Fruit fly (Drosophila melanogaster) whole organism, embryonic: ENCODE data around the gene CG44362.

Source experiments
- Awh ChIP-seq: fragments of 200-800 bp; sonication (Bioruptor generic); IDR thresholded peaks from 2 replicates; pipeline ENCODE4, ENCODE4 v1.3.6; 2022; ENCODE audit warnings: missing biosample characterization, missing genetic modification characterization
- Bgb ChIP-seq: fragments of 200-800 bp; sonication (Bioruptor generic); IDR thresholded peaks from 2 replicates; pipeline ENCODE4 v1.3.6; 2022; ENCODE audit warnings: missing biosample characterization, missing genetic modification characterization; ENCODE audit not compliant: partially characterized antibody
- CG10274 ChIP-seq: fragments of 200-800 bp; sonication (Bioruptor generic); optimal IDR thresholded peaks from 3 replicates; lab custom pipeline; 2017; ENCODE audit warnings: missing biosample characterization, mild to moderate bottlenecking, missing genetic modification characterization
- CG10959 ChIP-seq: fragments of 200-800 bp; sonication (Bioruptor generic); IDR thresholded peaks from 2 replicates; pipeline ENCODE4 v1.3.6; 2022; ENCODE audit warnings: missing biosample characterization, missing genetic modification characterization
- CG11723 ChIP-seq: fragments of 200-800 bp; sonication (Bioruptor generic); optimal IDR thresholded peaks from 2 replicates; lab custom pipeline; 2017; ENCODE audit warnings: missing biosample characterization, mild to moderate bottlenecking, missing genetic modification characterization
- CG12942 ChIP-seq: fragments of 200-800 bp; sonication (Bioruptor generic); optimal IDR thresholded peaks from 3 replicates; lab custom pipeline; 2016; ENCODE audit warnings: missing biosample characterization, missing genetic modification characterization
- CG1647 ChIP-seq: fragments of 200-800 bp; sonication (Bioruptor generic); optimal IDR thresholded peaks from 3 replicates; lab custom pipeline; 2016; ENCODE audit warnings: missing biosample characterization, missing genetic modification characterization
- CG17186 ChIP-seq: fragments of 200-800 bp; sonication (Bioruptor generic); optimal IDR thresholded peaks from 3 replicates; lab custom pipeline; 2017; ENCODE audit warnings: missing biosample characterization, missing genetic modification reagents, missing genetic modification characterization
- CG1792 ChIP-seq: fragments of 200-800 bp; sonication (Bioruptor generic); optimal IDR thresholded peaks from 2 replicates; lab custom pipeline; 2016; ENCODE audit warnings: missing biosample characterization, missing genetic modification characterization
- CG2889 ChIP-seq: fragments of 200-800 bp; sonication (Bioruptor generic); IDR thresholded peaks from 3 replicates; pipeline ENCODE4 v1.3.6; 2022; ENCODE audit warnings: missing biosample characterization, missing genetic modification characterization
- CG31224 ChIP-seq: fragments of 200-800 bp; sonication (Bioruptor generic); IDR thresholded peaks from 2 replicates; pipeline ENCODE4 v1.3.6; 2022; ENCODE audit warnings: missing biosample characterization, missing genetic modification characterization
- CG32772 ChIP-seq: fragments of 200-800 bp; sonication (Bioruptor generic); IDR thresholded peaks from 2 replicates; pipeline ENCODE4 v1.3.6; 2022; ENCODE audit warnings: missing biosample characterization, missing genetic modification characterization
- CG34376 ChIP-seq: fragments of 200-800 bp; sonication (Bioruptor generic); optimal IDR thresholded peaks from 2 replicates; lab custom pipeline; 2018; ENCODE audit warnings: missing biosample characterization, mild to moderate bottlenecking, missing genetic modification characterization
- CG3838 ChIP-seq: fragments of 200-800 bp; sonication (Bioruptor generic); optimal IDR thresholded peaks from 3 replicates; lab custom pipeline; 2016; ENCODE audit warnings: missing biosample characterization, missing genetic modification characterization
- CG3847 ChIP-seq: fragments of 200-800 bp; sonication (Bioruptor generic); IDR thresholded peaks from 2 replicates; pipeline ENCODE4 v1.3.6; 2022; ENCODE audit warnings: missing biosample characterization, missing genetic modification characterization
- CG7745 ChIP-seq: fragments of 200-800 bp; sonication (Bioruptor generic); optimal IDR thresholded peaks from 2 replicates; lab custom pipeline; 2018; ENCODE audit warnings: missing biosample characterization, mild to moderate bottlenecking, missing genetic modification characterization, moderate library complexity
- CG7786 ChIP-seq: fragments of 200-800 bp; sonication (Bioruptor generic); optimal IDR thresholded peaks from 2 replicates; lab custom pipeline; 2016; ENCODE audit warnings: missing biosample characterization, missing genetic modification characterization
- CG7963 ChIP-seq: fragments of 200-800 bp; sonication (Bioruptor generic); IDR thresholded peaks from 3 replicates; pipeline ENCODE4 v1.3.6; 2022; ENCODE audit warnings: missing biosample characterization, missing genetic modification characterization; ENCODE audit not compliant: partially characterized antibody
- CG8359 ChIP-seq: fragments of 200-800 bp; sonication (Bioruptor generic); optimal IDR thresholded peaks from 2 replicates; lab custom pipeline; 2017; ENCODE audit warnings: missing biosample characterization, mild to moderate bottlenecking, missing genetic modification characterization, borderline replicate concordance
- Camta ChIP-seq: fragments of 200-800 bp; sonication (Bioruptor generic); optimal IDR thresholded peaks from 2 replicates; lab custom pipeline; 2016; ENCODE audit warnings: missing biosample characterization, missing genetic modification characterization
- Drgx ChIP-seq: fragments of 200-800 bp; sonication (Bioruptor generic); IDR thresholded peaks from 2 replicates; pipeline ENCODE4 v1.3.6; 2022; ENCODE audit warnings: missing biosample characterization, missing genetic modification characterization
- E2f1 ChIP-seq: fragments of 200-800 bp; sonication (Bioruptor generic); IDR thresholded peaks from 2 replicates; pipeline ENCODE4 v1.3.6; 2022; ENCODE audit warnings: missing biosample characterization, missing genetic modification characterization
- Elba2 ChIP-seq: fragments of 200-800 bp; sonication (Bioruptor generic); optimal IDR thresholded peaks from 3 replicates; lab custom pipeline; 2016; ENCODE audit warnings: missing biosample characterization, missing genetic modification characterization
- H15 ChIP-seq: fragments of 200-800 bp; sonication (Bioruptor generic); IDR thresholded peaks from 3 replicates; pipeline ENCODE4 v1.3.6; 2022; ENCODE audit warnings: missing biosample characterization, missing genetic modification characterization
- H2.0 ChIP-seq: fragments of 200-800 bp; sonication (Bioruptor generic); IDR thresholded peaks from 2 replicates; pipeline ENCODE4 v1.3.6; 2022; ENCODE audit warnings: missing biosample characterization, missing genetic modification characterization
- Hand ChIP-seq: fragments of 200-800 bp; sonication (Bioruptor generic); optimal IDR thresholded peaks from 2 replicates; lab custom pipeline; 2017; ENCODE audit warnings: mild to moderate bottlenecking, missing biosample characterization, missing genetic modification reagents, missing genetic modification characterization
- Hmr ChIP-seq: fragments of 200-800 bp; sonication (Bioruptor generic); optimal IDR thresholded peaks from 3 replicates; lab custom pipeline; 2017; ENCODE audit warnings: mild to moderate bottlenecking, missing biosample characterization, missing genetic modification reagents, missing genetic modification characterization
- Lhr ChIP-seq: fragments of 200-800 bp; sonication (Bioruptor generic); optimal IDR thresholded peaks from 3 replicates; lab custom pipeline; 2017; ENCODE audit warnings: mild to moderate bottlenecking, missing biosample characterization, missing genetic modification reagents, missing genetic modification characterization
- MESR4 ChIP-seq: fragments of 200-800 bp; sonication (Bioruptor generic); optimal IDR thresholded peaks from 2 replicates; lab custom pipeline; 2018; ENCODE audit warnings: missing biosample characterization, mild to moderate bottlenecking, missing genetic modification characterization, moderate library complexity
- Med ChIP-seq: fragments of 200-800 bp; sonication (Bioruptor generic); peaks from one replicate; lab custom pipeline; 2016; ENCODE audit warnings: missing biosample characterization, missing genetic modification characterization, mild to moderate bottlenecking, inconsistent platforms, moderate library complexity
- Meics ChIP-seq: fragments of 200-800 bp; sonication (Bioruptor generic); optimal IDR thresholded peaks from 2 replicates; lab custom pipeline; 2017; ENCODE audit warnings: missing biosample characterization, mild to moderate bottlenecking, missing genetic modification characterization
- NC2β ChIP-seq: fragments of 200-800 bp; sonication (Bioruptor generic); optimal IDR thresholded peaks from 2 replicates; lab custom pipeline; 2016; ENCODE audit warnings: missing biosample characterization, missing genetic modification characterization
- NfI ChIP-seq: fragments of 200-800 bp; sonication (Bioruptor generic); optimal IDR thresholded peaks from 3 replicates; lab custom pipeline; 2018; ENCODE audit warnings: missing biosample characterization, mild to moderate bottlenecking, missing genetic modification characterization, moderate library complexity
- Ptx1 ChIP-seq: fragments of 200-800 bp; sonication (Bioruptor generic); IDR thresholded peaks from 2 replicates; pipeline ENCODE4 v1.3.6; 2022; ENCODE audit warnings: missing biosample characterization, missing genetic modification characterization
- Side ChIP-seq: fragments of 200-800 bp; sonication (Bioruptor generic); optimal IDR thresholded peaks from 2 replicates; lab custom pipeline; 2016; ENCODE audit warnings: missing biosample characterization, missing genetic modification characterization
- Spps ChIP-seq: fragments of 200-800 bp; sonication (Bioruptor generic); optimal IDR thresholded peaks from 2 replicates; lab custom pipeline; 2018; ENCODE audit warnings: missing biosample characterization, mild to moderate bottlenecking, missing genetic modification characterization
- cas ChIP-seq: fragments of 200-800 bp; sonication (Bioruptor generic); IDR thresholded peaks from 2 replicates; pipeline ENCODE4 v1.3.6; 2022; ENCODE audit warnings: missing biosample characterization, missing genetic modification characterization
- ci ChIP-seq: fragments of 200-800 bp; sonication (Bioruptor generic); IDR thresholded peaks from 3 replicates; pipeline ENCODE4 v1.3.6; 2022; ENCODE audit warnings: missing biosample characterization, missing genetic modification characterization
- ewg ChIP-seq: fragments of 200-800 bp; sonication (Bioruptor generic); optimal IDR thresholded peaks from 3 replicates; lab custom pipeline; 2017; ENCODE audit warnings: mild to moderate bottlenecking, missing biosample characterization, missing genetic modification reagents, missing genetic modification characterization
- gce ChIP-seq: fragments of 200-800 bp; sonication (Bioruptor generic); IDR thresholded peaks from 3 replicates; pipeline ENCODE4 v1.3.6; 2022; ENCODE audit warnings: missing biosample characterization, missing genetic modification characterization
- gcm2 ChIP-seq: fragments of 200-800 bp; sonication (Bioruptor generic); optimal IDR thresholded peaks from 2 replicates; lab custom pipeline; 2016; ENCODE audit warnings: missing biosample characterization, missing genetic modification characterization
- gsb-n ChIP-seq: fragments of 200-800 bp; sonication (Bioruptor generic); optimal IDR thresholded peaks from 3 replicates; lab custom pipeline; 2018; ENCODE audit warnings: missing biosample characterization, mild to moderate bottlenecking, missing genetic modification characterization
- pros ChIP-seq: fragments of 200-800 bp; sonication (Bioruptor generic); optimal IDR thresholded peaks from 3 replicates; lab custom pipeline; 2019; ENCODE audit warnings: missing biosample characterization, mild to moderate bottlenecking, missing genetic modification characterization, moderate library complexity
- rib ChIP-seq: fragments of 200-800 bp; sonication (Bioruptor generic); IDR thresholded peaks from 2 replicates; pipeline ENCODE4 v1.3.6; 2022; ENCODE audit warnings: missing biosample characterization, missing genetic modification characterization
- scrt ChIP-seq: fragments of 200-800 bp; sonication (Bioruptor generic); optimal IDR thresholded peaks from 2 replicates; lab custom pipeline; 2018; ENCODE audit warnings: missing biosample characterization, mild to moderate bottlenecking, missing genetic modification characterization, moderate library complexity
- seq ChIP-seq: fragments of 200-800 bp; sonication (Bioruptor generic); IDR thresholded peaks from 2 replicates; pipeline ENCODE4 v1.3.6; 2022; ENCODE audit warnings: missing biosample characterization, missing genetic modification characterization
- slbo ChIP-seq: fragments of 200-800 bp; sonication (Bioruptor generic); IDR thresholded peaks from 2 replicates; pipeline ENCODE4 v1.3.6; 2022; ENCODE audit warnings: missing biosample characterization, missing genetic modification characterization
- z ChIP-seq: fragments of 200-800 bp; sonication (Bioruptor generic); IDR thresholded peaks from 3 replicates; pipeline ENCODE4 v1.3.6; 2022; ENCODE audit warnings: missing biosample characterization, missing genetic modification characterization

Gene CG44362

DNA sequence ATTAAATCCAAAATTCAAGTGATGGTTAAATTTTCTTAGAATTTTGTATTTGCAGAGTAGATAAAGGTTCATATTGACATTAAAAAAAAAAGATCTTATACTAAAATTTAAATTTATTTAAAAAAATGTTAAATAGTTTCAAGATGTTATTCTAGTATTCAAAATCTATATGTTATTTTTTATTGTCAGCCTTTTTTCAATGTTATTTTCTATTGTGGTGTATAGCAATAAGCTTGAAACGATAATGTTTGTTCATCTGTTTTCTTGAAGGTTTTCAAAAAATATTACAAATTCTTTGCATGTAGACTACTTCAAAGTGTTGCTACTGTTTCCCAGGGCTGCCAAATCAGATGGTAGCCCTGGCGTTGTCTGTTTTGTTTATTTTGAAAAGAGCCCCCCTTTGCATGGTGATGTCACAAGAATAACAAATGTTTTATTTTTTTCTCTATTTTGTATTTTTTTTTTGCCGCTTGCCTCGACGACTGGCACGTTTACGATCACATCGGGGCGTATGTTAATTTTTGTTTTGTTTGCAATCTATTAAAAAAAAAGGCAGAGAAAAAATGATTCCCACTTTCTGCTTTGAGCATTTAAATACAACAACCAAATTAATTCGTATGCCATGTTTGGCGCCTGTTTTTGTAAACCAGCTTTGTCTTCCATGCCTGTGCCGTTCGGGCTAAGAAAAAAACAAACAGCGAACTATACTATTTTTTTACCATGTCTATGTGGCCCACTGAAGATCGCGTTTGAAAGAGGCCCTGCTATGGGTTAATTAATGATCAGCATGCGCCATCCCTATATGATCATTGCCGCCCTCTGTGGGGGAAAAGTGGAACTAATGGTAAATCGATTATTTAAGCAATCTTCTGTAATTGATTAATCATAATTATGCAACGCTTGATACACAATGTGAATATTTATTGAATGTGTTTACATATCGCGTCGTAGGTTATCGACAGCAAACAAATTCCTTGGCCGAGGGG lies 46.4 kb upstream of the CG44362 start (continued):
- TF ChIP-seq gcm2 (GFP tag; lab: Kevin White, UChicago) (no peak), Side (GFP tag; lab: Kevin White, UChicago) (no peak), z (GFP tag; lab: Robert Waterston, UW) (no peak), CG11723 (no peak), E2f1 (GFP tag; lab: Robert Waterston, UW) (0 out of 2 replicates have a peak, but pooled peaks have one; percentile 16), Med (GFP tag; lab: Kevin White, UChicago) (peak; percentile 85), CG7745 (tag; lab: Kevin White, UChicago) (no peak), CG12942 (peak; percentile 21), rib (GFP tag; lab: Robert Waterston, UW) (no peak)

DNA sequence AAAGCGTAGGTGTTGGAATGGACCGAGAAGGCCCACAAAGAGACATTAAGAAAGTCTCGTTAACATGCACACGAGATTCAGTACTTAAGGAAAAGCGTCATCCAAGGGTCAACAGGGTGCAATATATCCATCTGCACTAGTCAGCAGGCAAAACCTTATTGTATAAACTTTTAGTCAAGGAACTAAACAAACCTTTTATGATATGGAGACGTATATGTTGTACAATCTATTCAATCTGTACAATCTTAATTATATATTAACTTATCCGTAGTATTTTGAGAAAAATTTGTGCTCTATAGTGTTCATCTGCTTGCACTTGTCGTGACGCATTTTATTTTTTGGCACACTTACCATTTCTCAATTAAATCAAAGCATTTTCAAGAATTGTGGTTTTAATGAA lies 45.6 kb upstream of the CG44362 start:
- TF ChIP-seq Bgb (GFP tag; lab: Robert Waterston, UW) (no peak), CG3838 (GFP tag; lab: Kevin White, UChicago) (no peak), seq (GFP tag; lab: Robert Waterston, UW) (no peak), Hmr (GFP tag; lab: Kevin White, UChicago) (no peak), ci (GFP tag; lab: Robert Waterston, UW) (no peak), CG7963 (GFP tag; lab: Robert Waterston, UW) (no peak), H15 (peak; percentile 32; the same call in 1 of the 3 replicates), Awh (0 out of 2 replicates have a peak, but pooled peaks have one; percentile 1), H2.0 (GFP tag; lab: Robert Waterston, UW) (no peak), gce (GFP tag; lab: Robert Waterston, UW) (0 out of 3 replicates have a peak, but pooled peaks have one; percentile 4), CG1792 (no peak), gsb-n (tag; lab: Kevin White, UChicago) (no peak), CG8359 (no peak), Camta (GFP tag; lab: Kevin White, UChicago) (no peak), CG34376 (GFP tag; lab: Kevin White, UChicago) (no peak), CG31224 (GFP tag; lab: Robert Waterston, UW) (no peak), CG17186 (GFP tag; lab: Kevin White, UChicago) (no peak), CG32772 (GFP tag; lab: Robert Waterston, UW) (0 out of 2 replicates have a peak, but pooled peaks have one; percentile 20), pros (no peak), CG1647 (no peak), Elba2 (GFP tag; lab: Kevin White, UChicago) (no peak), NfI (GFP tag; lab: Kevin White, UChicago) (no peak), Meics (no peak), CG2889 (GFP tag; lab: Robert Waterston, UW) (no peak), CG7786 (GFP tag; lab: Kevin White, UChicago) (no peak), CG10274 (GFP tag; lab: Kevin White, UChicago) (no peak), Lhr (no peak), Drgx (GFP tag; lab: Robert Waterston, UW) (peak; percentile 48; the same call in 1 of the 2 replicates), ewg (GFP tag; lab: Kevin White, UChicago) (no peak), CG3847 (no peak), CG10959 (GFP tag; lab: Robert Waterston, UW) (no peak), MESR4 (GFP tag; lab: Kevin White, UChicago) (no peak), NC2β (GFP tag; lab: Kevin White, UChicago) (no peak), Spps (no peak), slbo (GFP tag; lab: Robert Waterston, UW) (0 out of 2 replicates have a peak, but pooled peaks have one; percentile 4), scrt (GFP tag; lab: Kevin White, UChicago) (no peak), cas (GFP tag; lab: Robert Waterston, UW) (no peak), Hand (GFP tag; lab: Kevin White, UChicago) (no peak), Ptx1 (GFP tag; lab: Robert Waterston, UW) (0 out of 2 replicates have a peak, but pooled peaks have one; percentile 21)
